Worm (Caenorhabditis elegans) whole organism, L3 larva: ENCODE measurements around the gene C08G5.6.

Experiments used
- ZK546.5 ChIP-seq: sonication (generic microtip); optimal IDR thresholded peaks from 2 replicates; lab custom pipeline; 2017; ENCODE audit warnings: missing biosample characterization, missing genetic modification characterization
- aly-2 ChIP-seq: fragments of 150-350 bp; optimal IDR thresholded peaks from 2 replicates; lab custom pipeline; 2014; ENCODE audit warnings: missing biosample characterization, missing genetic modification characterization
- ama-1 ChIP-seq: fragments of 150-350 bp; optimal IDR thresholded peaks from 2 replicates; lab custom pipeline; 2018
- ceh-16 ChIP-seq: sonication (generic microtip); optimal IDR thresholded peaks from 2 replicates; lab custom pipeline; 2017; ENCODE audit warnings: missing biosample characterization, missing genetic modification characterization
- ceh-28 ChIP-seq: fragments of 150-350 bp; optimal IDR thresholded peaks from 2 replicates; lab custom pipeline; 2014; ENCODE audit warnings: missing biosample characterization, missing genetic modification reagents, missing genetic modification characterization
- ceh-82 ChIP-seq: fragments of 150-350 bp; optimal IDR thresholded peaks from 2 replicates; lab custom pipeline; 2014; ENCODE audit warnings: missing biosample characterization, missing genetic modification characterization
- daf-12 ChIP-seq: fragments of 150-350 bp; optimal IDR thresholded peaks from 2 replicates; lab custom pipeline; 2014; ENCODE audit warnings: missing biosample characterization, missing genetic modification reagents, missing genetic modification characterization
- egl-27 ChIP-seq: sonication (generic microtip); optimal IDR thresholded peaks from 4 replicates; lab custom pipeline; 2017; ENCODE audit warnings: missing biosample characterization, missing genetic modification reagents, missing genetic modification characterization
- egl-5 ChIP-seq: fragments of 150-350 bp; optimal IDR thresholded peaks from 2 replicates; lab custom pipeline; 2017; ENCODE audit warnings: missing biosample characterization, missing genetic modification reagents, missing genetic modification characterization, inconsistent platforms
- elt-2 ChIP-seq: sonication (generic microtip); optimal IDR thresholded peaks from 2 replicates; lab custom pipeline; 2016; ENCODE audit warnings: missing genetic modification reagents, mild to moderate bottlenecking, missing genetic modification characterization, missing compliant biosample characterization
- elt-3 ChIP-seq, 3 experiments: fragments of 150-350 bp in 1 of 3; sonication (generic microtip) in 2 of 3; optimal IDR thresholded peaks; 2 replicates in 2 of 3; 4 replicates in 1 of 3; lab custom pipeline; 2014 to 2017; ENCODE audit warnings: missing biosample characterization in 3 of 3, missing genetic modification characterization in 3 of 3
- fkh-2 ChIP-seq: fragments of 150-350 bp; optimal IDR thresholded peaks from 2 replicates; lab custom pipeline; 2014; ENCODE audit warnings: missing biosample characterization, missing genetic modification reagents, missing genetic modification characterization
- fos-1 ChIP-seq: fragments of 150-350 bp; optimal IDR thresholded peaks from 2 replicates; lab custom pipeline; 2014; ENCODE audit warnings: missing biosample characterization, missing genetic modification characterization
- hmg-11 ChIP-seq: sonication (generic microtip); optimal IDR thresholded peaks from 2 replicates; lab custom pipeline; 2016; ENCODE audit warnings: missing genetic modification characterization, missing compliant biosample characterization
- jun-1 ChIP-seq: fragments of 150-350 bp; optimal IDR thresholded peaks from 2 replicates; lab custom pipeline; 2014; ENCODE audit warnings: missing biosample characterization, missing genetic modification reagents, missing genetic modification characterization
- lin-15B ChIP-seq: fragments of 150-350 bp; optimal IDR thresholded peaks from 2 replicates; lab custom pipeline; 2014; ENCODE audit warnings: missing biosample characterization, missing genetic modification characterization
- lsy-12 ChIP-seq: sonication (generic microtip); optimal IDR thresholded peaks from 2 replicates; lab custom pipeline; 2016; ENCODE audit warnings: mild to moderate bottlenecking, missing genetic modification characterization, missing compliant biosample characterization
- mml-1 ChIP-seq: fragments of 150-350 bp; sonication (generic microtip); optimal IDR thresholded peaks from 3 replicates; lab custom pipeline; 2014; ENCODE audit warnings: missing biosample characterization, missing genetic modification characterization
- nfya-1 ChIP-seq: sonication (generic microtip); optimal IDR thresholded peaks from 2 replicates; lab custom pipeline; 2017; ENCODE audit warnings: missing genetic modification characterization, mild to moderate bottlenecking, missing compliant biosample characterization, antibody characterized with exemption, moderate library complexity; ENCODE audit not compliant: insufficient read depth
- nhr-11 ChIP-seq: fragments of 150-350 bp; optimal IDR thresholded peaks from 2 replicates; lab custom pipeline; 2014; ENCODE audit warnings: missing biosample characterization, missing genetic modification characterization
- nhr-12 ChIP-seq: fragments of 150-350 bp; optimal IDR thresholded peaks from 2 replicates; lab custom pipeline; 2014; ENCODE audit warnings: missing biosample characterization, missing genetic modification characterization
- nhr-23 ChIP-seq: fragments of 150-350 bp; optimal IDR thresholded peaks from 2 replicates; lab custom pipeline; 2014; ENCODE audit warnings: missing biosample characterization, missing genetic modification reagents, missing genetic modification characterization
- nhr-237 ChIP-seq: fragments of 150-350 bp; optimal IDR thresholded peaks from 2 replicates; lab custom pipeline; 2014; ENCODE audit warnings: missing biosample characterization, missing genetic modification characterization
- nhr-25 ChIP-seq: sonication (generic microtip); optimal IDR thresholded peaks from 2 replicates; lab custom pipeline; 2017; ENCODE audit warnings: missing biosample characterization, missing genetic modification characterization
- nhr-28 ChIP-seq: fragments of 150-350 bp; optimal IDR thresholded peaks from 2 replicates; lab custom pipeline; 2014; ENCODE audit warnings: missing biosample characterization, missing genetic modification characterization
- nhr-43 ChIP-seq: sonication (generic microtip); optimal IDR thresholded peaks from 2 replicates; lab custom pipeline; 2016; ENCODE audit warnings: mild to moderate bottlenecking, missing genetic modification characterization, missing compliant biosample characterization; ENCODE audit not compliant: poor library complexity, severe bottlenecking
- nhr-67 ChIP-seq: fragments of 150-350 bp; optimal IDR thresholded peaks from 2 replicates; lab custom pipeline; 2014; ENCODE audit warnings: missing biosample characterization, missing genetic modification characterization
- nhr-76 ChIP-seq: fragments of 150-350 bp; sonication (generic microtip); optimal IDR thresholded peaks from 5 replicates; lab custom pipeline; 2014; ENCODE audit warnings: missing biosample characterization, missing genetic modification characterization
- nhr-77 ChIP-seq: fragments of 150-350 bp; optimal IDR thresholded peaks from 2 replicates; lab custom pipeline; 2014; ENCODE audit warnings: missing biosample characterization, missing genetic modification characterization
- sea-2 ChIP-seq: fragments of 150-350 bp; sonication (generic microtip); optimal IDR thresholded peaks from 4 replicates; lab custom pipeline; 2014; ENCODE audit warnings: missing biosample characterization, missing genetic modification reagents, missing genetic modification characterization
- skn-1 ChIP-seq: fragments of 150-350 bp; optimal IDR thresholded peaks from 2 replicates; lab custom pipeline; 2014; ENCODE audit warnings: missing biosample characterization, missing genetic modification characterization
- tbx-2 ChIP-seq: sonication (generic microtip); optimal IDR thresholded peaks from 2 replicates; lab custom pipeline; 2016; ENCODE audit warnings: mild to moderate bottlenecking, missing genetic modification characterization, missing compliant biosample characterization
- unc-39 ChIP-seq: sonication (generic microtip); optimal IDR thresholded peaks from 4 replicates; lab custom pipeline; 2017; ENCODE audit warnings: missing biosample characterization, missing genetic modification characterization
- unc-62 ChIP-seq: fragments of 150-350 bp; sonication (generic microtip); optimal IDR thresholded peaks from 4 replicates; lab custom pipeline; 2014; ENCODE audit warnings: missing biosample characterization, missing genetic modification reagents, missing genetic modification characterization
- ztf-11 ChIP-seq: fragments of 150-350 bp; optimal IDR thresholded peaks from 2 replicates; lab custom pipeline; 2014; ENCODE audit warnings: missing biosample characterization, missing genetic modification characterization
- ztf-4 ChIP-seq: fragments of 150-350 bp; optimal IDR thresholded peaks from 2 replicates; lab custom pipeline; 2014; ENCODE audit warnings: missing biosample characterization, missing genetic modification characterization

The C08G5.6 gene

DNA sequence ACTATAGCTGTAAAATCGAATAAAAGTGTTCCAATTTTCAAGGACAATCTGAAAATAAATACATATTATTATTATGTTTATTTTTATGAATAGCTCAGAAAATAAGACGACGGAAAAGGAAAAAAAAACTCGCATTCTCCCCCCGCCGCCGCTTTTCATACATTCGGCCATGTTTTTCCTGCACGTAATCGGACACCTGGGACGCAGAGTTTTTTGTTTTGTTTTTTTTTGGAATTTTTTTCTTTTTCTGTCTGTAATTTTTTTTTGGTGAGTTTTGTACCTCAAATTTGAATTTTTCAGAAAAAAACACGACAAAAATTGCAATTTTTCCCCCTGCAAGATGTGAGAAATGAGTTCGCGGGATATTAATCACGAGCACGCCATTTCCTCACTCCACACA is at the start of gene C08G5.6:
TSS of gene C08G5.6 (plus strand) at position 301 of the 400 bp plus-strand sequence.
- no peak for TF ChIP-seq egl-27
- no peak for TF ChIP-seq ceh-16 (tag; lab: Kevin White, UChicago)
- no peak for TF ChIP-seq lsy-12 (tag; lab: Kevin White, UChicago)
- no peak for TF ChIP-seq ztf-11 (tag; lab: Kevin White, UChicago)
- TF ChIP-seq aly-2, result no peak
- TF ChIP-seq nhr-237, result no peak
- no peak for TF ChIP-seq egl-5 (tag; lab: Kevin White, UChicago)
- no peak for TF ChIP-seq nhr-25 (tag; lab: Kevin White, UChicago)
- no peak for TF ChIP-seq nhr-67
- TF ChIP-seq fos-1 (tag; lab: Kevin White, UChicago), result no peak
- no peak for TF ChIP-seq nhr-12 (tag; lab: Kevin White, UChicago)
- no peak for TF ChIP-seq ceh-82 (tag; lab: Kevin White, UChicago)
- TF ChIP-seq, all 47 proteins: peak for 0

- no peak for TF ChIP-seq ztf-4 (tag; lab: Kevin White, UChicago)
- TF ChIP-seq sea-2 (GFP tag; lab: Kevin White, UChicago), result no peak
- TF ChIP-seq daf-12 (tag; lab: Kevin White, UChicago), result no peak
- no peak for TF ChIP-seq elt-3 (tag; optimal IDR thresholded peaks at IDR 0.05; lab: Kevin White, UChicago)
- TF ChIP-seq skn-1 (tag; lab: Kevin White, UChicago), result no peak
- no peak for TF ChIP-seq tbx-2 (tag; lab: Kevin White, UChicago)
- TF ChIP-seq nhr-67, result no peak
- no peak for TF ChIP-seq aly-2
- no peak for TF ChIP-seq egl-27
- no peak for TF ChIP-seq mml-1 (tag; lab: Kevin White, UChicago)
- no peak for TF ChIP-seq ceh-16 (tag; lab: Kevin White, UChicago)
- TF ChIP-seq nfya-1, result no peak
- TF ChIP-seq nhr-11 (tag; lab: Kevin White, UChicago), result no peak
- TF ChIP-seq fkh-2 (tag; lab: Kevin White, UChicago), result no peak
- TF ChIP-seq nhr-77, result no peak
- TF ChIP-seq nhr-76 (tag; lab: Kevin White, UChicago), result no peak
- TF ChIP-seq ZK546.5 (tag; lab: Kevin White, UChicago), result no peak
These were observed 48.4 kb upstream of the C08G5.6 start for ce11 chrII:721931-722330.

ce11 chrII:723488-723887 is 46.9 kb upstream of the C08G5.6 start, which contains the start of gene rfip-2:
TSS of gene rfip-2 (plus strand) at chrII:723788.
- no peak for TF ChIP-seq unc-39 (tag; lab: Kevin White, UChicago)
- no peak for TF ChIP-seq nhr-12 (tag; lab: Kevin White, UChicago)
- TF ChIP-seq elt-2 (tag; lab: Kevin White, UChicago), result no peak
- no peak for TF ChIP-seq elt-3 (tag; optimal IDR thresholded peaks at IDR 0.05; lab: Kevin White, UChicago)
- TF ChIP-seq mml-1 (tag; lab: Kevin White, UChicago), result no peak
- TF ChIP-seq nhr-11 (tag; lab: Kevin White, UChicago), result no peak
- no peak for TF ChIP-seq ama-1 (lab: Kevin White, UChicago)
- TF ChIP-seq unc-62, result no peak
- no peak for TF ChIP-seq nhr-77
- TF ChIP-seq nhr-23, result no peak
- no peak for TF ChIP-seq jun-1 (tag; lab: Kevin White, UChicago)
- no peak for TF ChIP-seq skn-1 (tag; lab: Kevin White, UChicago)
- TF ChIP-seq nhr-43 (tag; lab: Kevin White, UChicago), result no peak

DNA sequence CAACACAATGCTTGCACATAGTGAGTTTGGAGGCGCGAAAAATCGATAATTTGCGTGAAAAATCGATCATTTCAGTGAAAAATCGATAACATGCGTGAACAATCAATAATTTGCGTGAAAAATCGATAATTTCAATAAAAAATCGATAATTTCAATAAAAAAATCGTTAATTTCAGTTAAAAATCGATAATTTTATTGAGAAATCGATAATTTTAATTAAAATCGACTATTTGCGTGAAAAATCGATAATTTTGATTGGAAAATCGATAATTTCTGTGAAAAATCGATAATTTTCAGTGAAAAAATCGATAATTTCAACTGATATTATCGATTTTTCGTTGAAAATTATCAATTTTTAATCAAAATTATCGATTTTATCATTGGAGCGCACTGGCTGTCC is 46.3 kb upstream of the C08G5.6 start:
- TF ChIP-seq ceh-28 (tag; lab: Kevin White, UChicago), result peak; percentile 99
- no peak for TF ChIP-seq hmg-11 (tag; lab: Kevin White, UChicago)
- TF ChIP-seq lsy-12 (tag; lab: Kevin White, UChicago), result no peak
- TF ChIP-seq nhr-43 (tag; lab: Kevin White, UChicago), result no peak
- TF ChIP-seq nhr-28 (tag; lab: Kevin White, UChicago), result no peak

DNA sequence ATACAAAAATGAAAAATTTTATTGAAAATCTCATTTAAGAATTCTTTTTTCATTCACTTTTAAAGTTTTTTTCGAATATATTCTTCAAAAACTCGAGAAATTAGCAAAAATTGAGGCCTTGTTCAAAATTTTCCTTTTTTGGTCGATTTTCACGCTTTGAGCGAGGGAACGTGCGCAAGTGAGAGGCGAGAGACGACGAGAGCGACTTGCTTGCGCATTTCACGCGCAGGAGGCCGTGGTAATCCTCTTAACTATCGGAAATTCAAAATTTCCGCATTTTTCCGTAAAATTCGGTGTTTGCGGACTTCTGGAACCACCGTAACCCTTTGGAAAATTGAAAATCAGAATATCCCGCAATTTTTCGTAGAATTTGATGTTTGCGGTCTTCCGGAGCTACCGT is 40.4 kb upstream of the C08G5.6 start:
- TF ChIP-seq ztf-4 (tag; lab: Kevin White, UChicago) (no peak), lin-15B (tag; lab: Kevin White, UChicago) (peak; percentile 9)
